Fruit fly (Drosophila melanogaster) Kc167 (cell line): ENCODE data around the gene CG32564.

Experiments
- Myc ChIP-seq: fragments of >200 bp; optimal IDR thresholded peaks from 2 replicates; lab custom pipeline; 2017; ENCODE audit warnings: missing external identifiers
- Sin3A ChIP-seq: fragments of >200 bp; optimal IDR thresholded peaks from 2 replicates; lab custom pipeline; 2018; ENCODE audit warnings: missing external identifiers
- h ChIP-seq: fragments of >200 bp; optimal IDR thresholded peaks from 3 replicates; lab custom pipeline; 2018; ENCODE audit warnings: missing external identifiers
- insv ChIP-seq: fragments of >200 bp; optimal IDR thresholded peaks from 3 replicates; lab custom pipeline; 2018; ENCODE audit warnings: missing external identifiers
- psq ChIP-seq: fragments of >200 bp; optimal IDR thresholded peaks from 2 replicates; lab custom pipeline; 2017; ENCODE audit warnings: missing external identifiers
- ttk ChIP-seq: sonication (Bioruptor generic); optimal IDR thresholded peaks from 2 replicates; lab custom pipeline; 2017; ENCODE audit warnings: missing external identifiers

Gene CG32564

dm6 chrX:17236468-17236867 is 30.3 kb downstream of the CG32564 start:
- TF ChIP-seq ttk (lab: Kevin White, UChicago) (no peak), psq (lab: Kevin White, UChicago) (no peak), insv (lab: Kevin White, UChicago) (no peak), h (lab: Kevin White, UChicago) (no peak), Sin3A (lab: Kevin White, UChicago) (no peak), Myc (lab: Kevin White, UChicago) (no peak)

- TF ChIP-seq psq (lab: Kevin White, UChicago) (no peak), Sin3A (lab: Kevin White, UChicago) (no peak)
Observed at dm6 chrX:17237421-17237820, 31.2 kb downstream of the CG32564 start.

dm6 chrX:17244854-17245253 is 38.6 kb downstream of the CG32564 start, which contains the start of gene CG8915:
CG8915 (minus strand) TSS chrX:17245001.
- TF ChIP-seq Myc (lab: Kevin White, UChicago): no peak
- TF ChIP-seq psq (lab: Kevin White, UChicago): no peak
- TF ChIP-seq insv (lab: Kevin White, UChicago): no peak
- TF ChIP-seq h (lab: Kevin White, UChicago): no peak
- no peak for TF ChIP-seq ttk (lab: Kevin White, UChicago)
- no peak for TF ChIP-seq Sin3A (lab: Kevin White, UChicago)

- TF ChIP-seq ttk (lab: Kevin White, UChicago): no peak
- no peak for TF ChIP-seq psq (lab: Kevin White, UChicago)
- no peak for TF ChIP-seq h (lab: Kevin White, UChicago)
- TF ChIP-seq Sin3A (lab: Kevin White, UChicago): no peak
- TF ChIP-seq Myc (lab: Kevin White, UChicago): no peak
- TF ChIP-seq insv (lab: Kevin White, UChicago): no peak
Observed at dm6 chrX:17246916-17247315, 40.7 kb downstream of the CG32564 start, which contains the start of gene CG42854. CG42854 (minus strand) TSS chrX:17247016.

- TF ChIP-seq Sin3A (lab: Kevin White, UChicago) (no peak), psq (lab: Kevin White, UChicago) (no peak), h (lab: Kevin White, UChicago) (no peak), ttk (lab: Kevin White, UChicago) (no peak)
Observed at dm6 chrX:17249326-17249725, 43.1 kb downstream of the CG32564 start, which contains the start of gene CG8675. CG8675 (minus strand) TSS chrX:17249502.

dm6 chrX:17254094-17254493 is 47.9 kb downstream of the CG32564 start:
- no peak for TF ChIP-seq Myc (lab: Kevin White, UChicago)
- no peak for TF ChIP-seq psq (lab: Kevin White, UChicago)
- TF ChIP-seq insv (lab: Kevin White, UChicago): no peak
- no peak for TF ChIP-seq Sin3A (lab: Kevin White, UChicago)
- TF ChIP-seq h (lab: Kevin White, UChicago): no peak
- TF ChIP-seq ttk (lab: Kevin White, UChicago): no peak

dm6 chrX:17255677-17256076 is 49.5 kb downstream of the CG32564 start:
- TF ChIP-seq psq (lab: Kevin White, UChicago) (no peak), ttk (lab: Kevin White, UChicago) (no peak), insv (lab: Kevin White, UChicago) (no peak), Myc (lab: Kevin White, UChicago) (no peak), h (lab: Kevin White, UChicago) (no peak), Sin3A (lab: Kevin White, UChicago) (no peak)
